Fruit fly (Drosophila melanogaster) whole organism, embryonic: Measurements from ENCODE around the gene Csas.

Source experiments
- Asciz ChIP-seq: fragments of 200-800 bp; sonication (Bioruptor generic); optimal IDR thresholded peaks from 2 replicates; lab custom pipeline; 2017; ENCODE audit warnings: missing biosample characterization, mild to moderate bottlenecking, missing genetic modification characterization, missing genetic modification reagents
- Atf6 ChIP-seq: fragments of 200-800 bp; sonication (Bioruptor generic); IDR thresholded peaks from 2 replicates; pipeline ENCODE4 v1.3.6; 2022; ENCODE audit warnings: missing biosample characterization, missing genetic modification characterization
- B-H2 ChIP-seq: fragments of 200-800 bp; sonication (Bioruptor generic); optimal IDR thresholded peaks from 2 replicates; lab custom pipeline; 2018; ENCODE audit warnings: missing biosample characterization, mild to moderate bottlenecking, missing genetic modification characterization
- BEAF-32 ChIP-seq: fragments of 200-800 bp; sonication (Bioruptor generic); optimal IDR thresholded peaks from 3 replicates; lab custom pipeline; 2017; ENCODE audit warnings: missing biosample characterization, missing genetic modification characterization, mild to moderate bottlenecking, moderate library complexity, missing genetic modification reagents
- BtbVII ChIP-seq: fragments of 200-800 bp; sonication (Bioruptor generic); optimal IDR thresholded peaks from 3 replicates; lab custom pipeline; 2017; ENCODE audit warnings: missing biosample characterization, mild to moderate bottlenecking, missing genetic modification characterization
- CG10654 ChIP-seq: fragments of 200-800 bp; sonication (Bioruptor generic); optimal IDR thresholded peaks from 2 replicates; lab custom pipeline; 2016; ENCODE audit warnings: missing biosample characterization, missing genetic modification characterization
- CG11504 ChIP-seq: fragments of 200-800 bp; sonication (Bioruptor generic); optimal IDR thresholded peaks from 3 replicates; lab custom pipeline; 2019; ENCODE audit warnings: missing biosample characterization, mild to moderate bottlenecking, missing genetic modification characterization, moderate library complexity
- CG11723 ChIP-seq: fragments of 200-800 bp; sonication (Bioruptor generic); optimal IDR thresholded peaks from 2 replicates; lab custom pipeline; 2017; ENCODE audit warnings: missing biosample characterization, mild to moderate bottlenecking, missing genetic modification characterization
- CG12391 ChIP-seq: fragments of 200-800 bp; sonication (Bioruptor generic); optimal IDR thresholded peaks from 3 replicates; lab custom pipeline; 2018; ENCODE audit warnings: missing biosample characterization, mild to moderate bottlenecking, missing genetic modification characterization, moderate library complexity
- CG13287 ChIP-seq: fragments of 200-800 bp; sonication (Bioruptor generic); IDR thresholded peaks from 2 replicates; pipeline ENCODE4 v1.3.6; 2022; ENCODE audit warnings: missing biosample characterization, missing genetic modification characterization; ENCODE audit not compliant: partially characterized antibody
- CG13424 ChIP-seq: fragments of 200-800 bp; sonication (Bioruptor generic); optimal IDR thresholded peaks from 2 replicates; lab custom pipeline; 2019; ENCODE audit warnings: missing biosample characterization, mild to moderate bottlenecking, missing genetic modification characterization, moderate library complexity
- CG14965 ChIP-seq: fragments of 200-800 bp; sonication (Bioruptor generic); optimal IDR thresholded peaks from 2 replicates; lab custom pipeline; 2016; ENCODE audit warnings: missing biosample characterization, missing genetic modification characterization, borderline replicate concordance
- CG15514 ChIP-seq: fragments of 200-800 bp; sonication (Bioruptor generic); optimal IDR thresholded peaks from 3 replicates; lab custom pipeline; 2017; ENCODE audit warnings: missing biosample characterization, missing genetic modification characterization, mild to moderate bottlenecking, moderate library complexity, missing genetic modification reagents
- CG17385 ChIP-seq: fragments of 200-800 bp; sonication (Bioruptor generic); optimal IDR thresholded peaks from 3 replicates; lab custom pipeline; 2018; ENCODE audit warnings: missing biosample characterization, mild to moderate bottlenecking, missing genetic modification characterization
- CG17568 ChIP-seq: fragments of 200-800 bp; sonication (Bioruptor generic); optimal IDR thresholded peaks from 2 replicates; lab custom pipeline; 2018; ENCODE audit warnings: missing biosample characterization, mild to moderate bottlenecking, missing genetic modification characterization, moderate library complexity
- CG2120 ChIP-seq: fragments of 200-800 bp; sonication (Bioruptor generic); optimal IDR thresholded peaks from 3 replicates; lab custom pipeline; 2016; ENCODE audit warnings: missing biosample characterization, missing genetic modification characterization
- CG32767 ChIP-seq: fragments of 200-800 bp; sonication (Bioruptor generic); IDR thresholded peaks from 2 replicates; pipeline ENCODE4 v1.3.6; 2022; ENCODE audit warnings: missing biosample characterization, missing genetic modification characterization
- CG6272 ChIP-seq: fragments of 200-800 bp; sonication (Bioruptor generic); IDR thresholded peaks from 2 replicates; pipeline ENCODE4 v1.3.6; 2022; ENCODE audit warnings: missing biosample characterization, missing genetic modification characterization
- CG6654 ChIP-seq: fragments of 200-800 bp; sonication (Bioruptor generic); optimal IDR thresholded peaks from 2 replicates; lab custom pipeline; 2017; ENCODE audit warnings: missing biosample characterization, mild to moderate bottlenecking, missing genetic modification characterization
- CG7987 ChIP-seq: fragments of 200-800 bp; sonication (Bioruptor generic); optimal IDR thresholded peaks from 2 replicates; lab custom pipeline; 2018; ENCODE audit warnings: missing biosample characterization, mild to moderate bottlenecking, missing genetic modification characterization, moderate library complexity
- CG8290 ChIP-seq, 3 experiments: fragments of 200-800 bp; sonication (Bioruptor generic); optimal IDR thresholded peaks; 2 replicates each; lab custom pipeline; 2016 to 2019; ENCODE audit warnings: missing biosample characterization in 3 of 3, missing genetic modification characterization in 3 of 3, mild to moderate bottlenecking in 2 of 3, moderate library complexity in 1 of 3
- CoRest ChIP-seq: fragments of 200-800 bp; sonication (Bioruptor generic); optimal IDR thresholded peaks from 3 replicates; lab custom pipeline; 2018; ENCODE audit warnings: missing biosample characterization, mild to moderate bottlenecking, missing genetic modification characterization, moderate library complexity
- Eip74EF ChIP-seq, 2 experiments: fragments of 200-800 bp in 1 of 2; fragments of >200 bp in 1 of 2; sonication (Bioruptor generic) in 1 of 2; optimal IDR thresholded peaks; 2 replicates each; lab custom pipeline; 2017 to 2019; ENCODE audit warnings: missing biosample characterization in 2 of 2, missing genetic modification characterization in 2 of 2, mild to moderate bottlenecking in 1 of 2, moderate library complexity in 1 of 2
- Fer3 ChIP-seq: fragments of 200-800 bp; sonication (Bioruptor generic); optimal IDR thresholded peaks from 2 replicates; lab custom pipeline; 2018; ENCODE audit warnings: missing biosample characterization, mild to moderate bottlenecking, missing genetic modification characterization, moderate library complexity
- MESR4 ChIP-seq: fragments of 200-800 bp; sonication (Bioruptor generic); optimal IDR thresholded peaks from 2 replicates; lab custom pipeline; 2018; ENCODE audit warnings: missing biosample characterization, mild to moderate bottlenecking, missing genetic modification characterization, moderate library complexity
- Med ChIP-seq: fragments of 200-800 bp; sonication (Bioruptor generic); peaks from one replicate; lab custom pipeline; 2016; ENCODE audit warnings: missing biosample characterization, missing genetic modification characterization, mild to moderate bottlenecking, inconsistent platforms, moderate library complexity
- Sox100B ChIP-seq: fragments of 200-800 bp; sonication (Bioruptor generic); optimal IDR thresholded peaks from 3 replicates; lab custom pipeline; 2018; ENCODE audit warnings: missing biosample characterization, mild to moderate bottlenecking, missing genetic modification characterization
- bsh ChIP-seq, 2 experiments: fragments of 200-800 bp; sonication (Bioruptor generic); optimal IDR thresholded peaks; 2 replicates each; lab custom pipeline; 2017 to 2018; ENCODE audit warnings: mild to moderate bottlenecking in 2 of 2, missing biosample characterization in 2 of 2, missing genetic modification characterization in 2 of 2, moderate library complexity in 1 of 2
- cg ChIP-seq: fragments of 200-800 bp; sonication (Bioruptor generic); optimal IDR thresholded peaks from 3 replicates; lab custom pipeline; 2019; ENCODE audit warnings: missing biosample characterization, mild to moderate bottlenecking, missing genetic modification characterization, moderate library complexity
- chinmo ChIP-seq: fragments of 200-800 bp; sonication (Bioruptor generic); IDR thresholded peaks from 4 replicates; pipeline ENCODE4 v1.3.6; 2022; ENCODE audit warnings: missing biosample characterization, missing genetic modification characterization; ENCODE audit not compliant: partially characterized antibody
- ewg ChIP-seq: fragments of 200-800 bp; sonication (Bioruptor generic); optimal IDR thresholded peaks from 3 replicates; lab custom pipeline; 2017; ENCODE audit warnings: mild to moderate bottlenecking, missing biosample characterization, missing genetic modification reagents, missing genetic modification characterization
- fd96Cb ChIP-seq: fragments of 200-800 bp; sonication (Bioruptor generic); optimal IDR thresholded peaks from 2 replicates; lab custom pipeline; 2018; ENCODE audit warnings: missing biosample characterization, mild to moderate bottlenecking, missing genetic modification characterization, moderate library complexity
- gcm ChIP-seq: fragments of 200-800 bp; sonication (Bioruptor generic); optimal IDR thresholded peaks from 2 replicates; lab custom pipeline; 2019; ENCODE audit warnings: missing biosample characterization, mild to moderate bottlenecking, missing genetic modification characterization, moderate library complexity
- gem ChIP-seq: fragments of 200-800 bp; sonication (Bioruptor generic); optimal IDR thresholded peaks from 2 replicates; lab custom pipeline; 2019; ENCODE audit warnings: missing biosample characterization, mild to moderate bottlenecking, missing genetic modification characterization, moderate library complexity
- hkb ChIP-seq, 2 experiments: fragments of 200-800 bp in 1 of 2; fragments of >200 bp in 1 of 2; sonication (Bioruptor generic) in 1 of 2; IDR thresholded peaks in 1 of 2; optimal IDR thresholded peaks in 1 of 2; 2 replicates each; pipeline versions ENCODE4 v1.3.6 to Lab custom; 2017 to 2022; ENCODE audit warnings: missing biosample characterization in 1 of 2, missing genetic modification characterization in 1 of 2
- jigr1 ChIP-seq: fragments of 200-800 bp; sonication (Bioruptor generic); IDR thresholded peaks from 3 replicates; pipeline ENCODE4 v1.3.6; 2022; ENCODE audit warnings: missing biosample characterization, missing genetic modification characterization
- lola ChIP-seq, 3 experiments: fragments of >200 bp in 2 of 3; fragments of 200-800 bp in 1 of 3; sonication (Bioruptor generic) in 1 of 3; optimal IDR thresholded peaks; 2 replicates each; lab custom pipeline; 2017 to 2019; ENCODE audit warnings: missing biosample characterization in 3 of 3, missing genetic modification characterization in 3 of 3, mild to moderate bottlenecking in 1 of 3, moderate library complexity in 1 of 3
- pan ChIP-seq, 4 experiments: fragments of >200 bp in 3 of 4; fragments of 200-800 bp in 1 of 4; sonication (Bioruptor generic) in 1 of 4; optimal IDR thresholded peaks in 3 of 4; IDR thresholded peaks in 1 of 4; 2 replicates each; pipeline versions ENCODE4 v1.3.6 to Lab custom; 2017 to 2022; ENCODE audit warnings: missing biosample characterization in 2 of 4, missing genetic modification characterization in 2 of 4, mixed read lengths in 1 of 4
- prd ChIP-seq, 3 experiments: fragments of >200 bp in 2 of 3; fragments of 200-800 bp in 1 of 3; sonication (Bioruptor generic) in 1 of 3; optimal IDR thresholded peaks in 2 of 3; IDR thresholded peaks in 1 of 3; 2 replicates in 2 of 3; 3 replicates in 1 of 3; pipeline versions ENCODE4 v1.3.6 to Lab custom; 2017 to 2022; ENCODE audit warnings: missing biosample characterization in 1 of 3, missing genetic modification characterization in 1 of 3
- sens ChIP-seq: fragments of 200-800 bp; sonication (Bioruptor generic); peaks from one replicate; lab custom pipeline; 2016; ENCODE audit warnings: missing biosample characterization, missing genetic modification characterization
- slou ChIP-seq: fragments of 200-800 bp; sonication (Bioruptor generic); optimal IDR thresholded peaks from 3 replicates; lab custom pipeline; 2016; ENCODE audit warnings: missing biosample characterization, missing genetic modification characterization
- stwl ChIP-seq: fragments of 200-800 bp; sonication (Bioruptor generic); optimal IDR thresholded peaks from 3 replicates; lab custom pipeline; 2018; ENCODE audit warnings: missing biosample characterization, mild to moderate bottlenecking, missing genetic modification characterization, moderate library complexity
- tgo ChIP-seq: fragments of 200-800 bp; sonication (Bioruptor generic); IDR thresholded peaks from 3 replicates; pipeline ENCODE4 v1.3.6; 2022; ENCODE audit warnings: missing biosample characterization, missing genetic modification characterization
- usp ChIP-seq: fragments of >200 bp; optimal IDR thresholded peaks from 2 replicates; lab custom pipeline; 2017; ENCODE audit warnings: missing biosample characterization, missing genetic modification characterization
- wdn ChIP-seq: fragments of 200-800 bp; sonication (Bioruptor generic); IDR thresholded peaks from 2 replicates; pipeline ENCODE4 v1.3.6; 2022; ENCODE audit warnings: missing biosample characterization, missing genetic modification characterization

Csas gene

DNA sequence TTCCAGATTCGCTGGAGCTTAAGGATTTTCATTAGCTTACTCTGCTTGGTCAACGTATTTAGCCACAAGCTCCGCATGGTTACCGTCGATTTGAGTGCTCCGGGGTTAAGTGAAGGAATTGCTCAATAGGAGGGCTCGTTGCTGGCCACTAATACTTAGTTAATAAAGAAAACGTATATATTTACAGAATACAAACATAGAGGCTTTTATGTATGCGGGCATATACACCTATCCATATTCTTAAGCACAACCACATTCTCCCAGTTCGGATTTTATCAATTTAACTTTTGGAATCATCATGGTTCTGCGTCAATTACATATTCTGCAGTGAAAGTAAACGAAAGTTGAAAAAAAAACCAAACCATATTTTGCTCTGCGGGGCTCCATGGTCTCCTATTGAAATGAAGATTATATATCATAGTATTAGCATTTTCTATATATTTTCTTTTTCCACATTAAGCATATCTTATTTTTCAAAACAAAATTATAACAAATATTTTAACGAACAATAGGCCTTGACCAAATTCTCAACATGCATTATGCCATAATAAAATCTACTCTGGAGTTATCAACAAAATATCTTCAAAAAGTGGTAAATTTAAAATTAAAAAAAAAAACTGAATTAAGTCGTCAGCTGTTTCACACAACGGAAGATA is 11.4 kb upstream of the Csas start, which contains the start of the genes Tom20 and Gabat (continued):
- TF ChIP-seq MESR4 (GFP tag; lab: Kevin White, UChicago) (peak; percentile 41), CG10654 (GFP tag; lab: Kevin White, UChicago) (peak; percentile 38), CG12391 (tag; lab: Kevin White, UChicago) (peak; percentile 4), slou (GFP tag; lab: Kevin White, UChicago) (no peak), Med (GFP tag; lab: Kevin White, UChicago) (peak; percentile 22), tgo (GFP tag; lab: Robert Waterston, UW) (no peak), Fer3 (tag; lab: Kevin White, UChicago) (peak; percentile 9), BtbVII (peak; percentile 4), lola (GFP tag; optimal IDR thresholded peaks at IDR 0.05; lab: Kevin White, UChicago) (peak in 1 of 3 experiments; percentile 43), pan (optimal IDR thresholded peaks at IDR 0.05; lab: Kevin White, UChicago) (no peak), pan (GFP tag; optimal IDR thresholded peaks at IDR 0.05 in 1 of 2, IDR thresholded peaks at IDR 0.05 in 1 of 2) (peak in 1 of 2 experiments; percentile 42), CG8290 (GFP tag; optimal IDR thresholded peaks at IDR 0.05; lab: Kevin White, UChicago) (no peak), CG8290 (tag; optimal IDR thresholded peaks at IDR 0.05; lab: Kevin White, UChicago) (peak in 1 of 2 experiments; percentile 6), CoRest (tag; lab: Kevin White, UChicago) (peak; percentile 8), B-H2 (peak; percentile 42), CG17385 (peak; percentile 15), fd96Cb (tag; lab: Kevin White, UChicago) (no peak), jigr1 (GFP tag; lab: Robert Waterston, UW) (no peak), CG13424 (tag; lab: Kevin White, UChicago) (peak; percentile 11), Eip74EF (GFP tag; optimal IDR thresholded peaks at IDR 0.05; lab: Kevin White, UChicago) (peak in 1 of 2 experiments; percentile 3), stwl (no peak), CG15514 (GFP tag; lab: Kevin White, UChicago) (peak; percentile 27), bsh (GFP tag; optimal IDR thresholded peaks at IDR 0.05; lab: Kevin White, UChicago) (peak in 1 of 2 experiments; percentile 17), CG11504 (peak; percentile 8), CG17568 (peak; percentile 6), cg (GFP tag; lab: Kevin White, UChicago) (peak; percentile 72), Asciz (GFP tag; lab: Kevin White, UChicago) (peak; percentile 35), gcm (peak; percentile 51), Atf6 (0 out of 2 replicates have a peak, but pooled peaks have one; percentile 18), usp (GFP tag; lab: Kevin White, UChicago) (no peak), Sox100B (GFP tag; lab: Kevin White, UChicago) (peak; percentile 26), wdn (GFP tag; lab: Robert Waterston, UW) (no peak), sens (GFP tag; lab: Kevin White, UChicago) (peak; percentile 69), CG2120 (GFP tag; lab: Kevin White, UChicago) (peak; percentile 4), CG7987 (GFP tag; lab: Kevin White, UChicago) (no peak), CG11723 (GFP tag; lab: Kevin White, UChicago) (peak; percentile 31), gem (tag; lab: Kevin White, UChicago) (peak; percentile 3)

DNA sequence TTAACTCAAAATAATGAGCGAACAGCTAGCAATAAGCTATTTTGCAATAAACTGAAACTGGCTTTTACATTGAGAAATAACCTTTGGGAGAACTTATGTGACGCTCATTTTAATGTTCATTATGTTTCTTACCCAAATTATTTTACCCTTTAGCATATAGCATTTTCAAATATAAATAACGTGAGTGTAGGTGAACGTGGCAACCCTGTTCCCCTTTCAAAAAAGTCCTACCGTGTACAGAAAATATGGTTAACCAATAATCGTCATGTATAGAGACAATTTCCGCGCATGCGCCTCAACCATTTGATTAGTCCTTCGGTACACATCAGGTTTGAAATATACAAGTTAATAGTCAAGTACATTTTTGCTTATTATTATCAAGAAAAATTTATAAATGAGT is 5.2 kb upstream of the Csas start:
- TF ChIP-seq CG6654 (GFP tag; lab: Kevin White, UChicago) (no peak), CG6272 (no peak), chinmo (GFP tag; lab: Robert Waterston, UW) (no peak), BEAF-32 (GFP tag; lab: Kevin White, UChicago) (no peak), CG14965 (GFP tag; lab: Kevin White, UChicago) (no peak), prd (optimal IDR thresholded peaks at IDR 0.05; lab: Kevin White, UChicago) (no peak), prd (GFP tag; IDR thresholded peaks at IDR 0.05; lab: Robert Waterston, UW) (no peak), CG13287 (GFP tag; lab: Robert Waterston, UW) (0 out of 2 replicates have a peak, but pooled peaks have one; percentile 16), hkb (optimal IDR thresholded peaks at IDR 0.05; lab: Kevin White, UChicago) (no peak), hkb (GFP tag; IDR thresholded peaks at IDR 0.05; lab: Robert Waterston, UW) (no peak), CG8290 (GFP tag; optimal IDR thresholded peaks at IDR 0.05; lab: Kevin White, UChicago) (no peak), CG8290 (tag; optimal IDR thresholded peaks at IDR 0.05; lab: Kevin White, UChicago) (peak in 1 of 2 experiments; percentile 27), CG32767 (peak; percentile 77), ewg (GFP tag; lab: Kevin White, UChicago) (peak; percentile 90)
